Worm (Caenorhabditis elegans) whole organism, L4 larva: Measurements from ENCODE around the gene mls-2.

Experiments
- R02D3.7 ChIP-seq: fragments of 150-350 bp; sonication (generic microtip); optimal IDR thresholded peaks from 3 replicates; lab custom pipeline; 2014; ENCODE audit warnings: missing biosample characterization, missing genetic modification characterization
- ceh-20 ChIP-seq: fragments of 200-800 bp; sonication (Bioruptor generic); IDR thresholded peaks from 2 replicates; pipeline ENCODE4 v1.3.6; 2022; ENCODE audit warnings: missing genetic modification reagents, missing genetic modification characterization, missing compliant biosample characterization
- nhr-11 ChIP-seq: fragments of 150-350 bp; optimal IDR thresholded peaks from 2 replicates; lab custom pipeline; 2014; ENCODE audit warnings: missing biosample characterization, missing genetic modification characterization
- zag-1 ChIP-seq: fragments of 150-350 bp; optimal IDR thresholded peaks from 2 replicates; lab custom pipeline; 2014; ENCODE audit warnings: missing biosample characterization, missing genetic modification characterization

ce11 chrX:4742285-4742684, 19.2 kb downstream of the mls-2 start:
- no peak for TF ChIP-seq zag-1 (tag; lab: Kevin White, UChicago)
- TF ChIP-seq nhr-11 (tag; lab: Kevin White, UChicago): no peak
- no peak for TF ChIP-seq R02D3.7 (tag; lab: Kevin White, UChicago)
- TF ChIP-seq ceh-20 (GFP tag; lab: Robert Waterston, UW): no peak
